Worm (Caenorhabditis elegans) whole organism, L2 larva: ENCODE measurements around the gene srh-240.

ENCODE experiments used
- ZK546.5 ChIP-seq: sonication (generic microtip); optimal IDR thresholded peaks from 2 replicates; lab custom pipeline; 2017; ENCODE audit warnings: missing biosample characterization, missing genetic modification characterization
- mdl-1 ChIP-seq, 2 experiments: fragments of 150-350 bp in 1 of 2; sonication (generic microtip) in 1 of 2; optimal IDR thresholded peaks; 2 replicates each; lab custom pipeline; 2017; ENCODE audit warnings: missing biosample characterization in 2 of 2, missing genetic modification characterization in 2 of 2
- nhr-77 ChIP-seq: fragments of 150-350 bp; optimal IDR thresholded peaks from 2 replicates; lab custom pipeline; 2014; ENCODE audit warnings: missing biosample characterization, missing genetic modification characterization
- skn-1 ChIP-seq: sonication (generic microtip); optimal IDR thresholded peaks from 2 replicates; lab custom pipeline; 2017; ENCODE audit warnings: missing biosample characterization, missing genetic modification characterization

DNA sequence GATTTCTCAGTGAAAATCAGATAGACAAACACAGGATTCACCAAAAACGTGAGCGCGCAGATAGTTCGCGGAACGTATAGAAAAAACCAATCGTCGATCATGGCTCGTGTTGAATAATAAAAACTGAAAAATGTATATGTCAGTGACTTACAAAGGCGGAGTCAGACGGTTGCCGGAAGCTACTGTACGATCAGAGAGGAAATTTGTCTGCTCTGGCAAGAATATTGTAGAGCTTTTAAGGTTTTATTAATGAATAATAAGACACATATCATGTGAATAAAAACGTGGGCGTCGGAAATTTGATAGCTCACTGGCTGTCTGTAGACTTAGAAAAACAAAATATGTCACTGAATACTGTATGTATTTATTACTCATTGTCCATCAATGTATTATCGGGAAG lies 9.5 kb upstream of the srh-240 start, which contains the start of gene srj-57:
- TF ChIP-seq ZK546.5 (tag; lab: Kevin White, UChicago) = no peak
- TF ChIP-seq nhr-77 (tag; lab: Kevin White, UChicago) = no peak
- TF ChIP-seq mdl-1 (tag; optimal IDR thresholded peaks at IDR 0.05; lab: Kevin White, UChicago) = no peak
- TF ChIP-seq skn-1 (tag; lab: Kevin White, UChicago) = no peak
